Worm (Caenorhabditis elegans): ENCODE results near the gene B0285.3.

B0285.3 gene

ce11 chrIII:4313061-4313962, 29.8 kb downstream of the B0285.3 start, which contains the start of the genes evl-14 and dcn-1 (continued):
- TF ChIP-seq nhr-28 (tag; optimal IDR thresholded peaks at IDR 0.05) (peak; percentile 69), fkh-10 (GFP tag; optimal IDR thresholded peaks at IDR 0.05) (peak; percentile 3), arid-1 (GFP tag; conservative IDR thresholded peaks at IDR 0.05) (no peak), ceh-28 (tag; optimal IDR thresholded peaks at IDR 0.05) (peak; percentile 3), dpl-1 (GFP tag; optimal IDR thresholded peaks at IDR 0.05) (peak; percentile 75), jun-1 (tag; optimal IDR thresholded peaks at IDR 0.05) (no peak), gei-8 (GFP tag; optimal IDR thresholded peaks at IDR 0.05) (no peak), lin-15B (tag; optimal IDR thresholded peaks at IDR 0.05) (no peak), nhr-10 (tag; optimal IDR thresholded peaks at IDR 0.05) (no peak), lsy-2 (tag; optimal IDR thresholded peaks at IDR 0.05) (peak; percentile 12 to 92), lin-1 (GFP tag; IDR thresholded peaks at IDR 0.05) (no peak)

ce11 chrIII:4309303-4309702, 33.8 kb downstream of the B0285.3 start:
- TF ChIP-seq nhr-6 (tag; optimal IDR thresholded peaks at IDR 0.05) = no peak
- TF ChIP-seq aha-1 (tag) = peak; percentile 92

DNA sequence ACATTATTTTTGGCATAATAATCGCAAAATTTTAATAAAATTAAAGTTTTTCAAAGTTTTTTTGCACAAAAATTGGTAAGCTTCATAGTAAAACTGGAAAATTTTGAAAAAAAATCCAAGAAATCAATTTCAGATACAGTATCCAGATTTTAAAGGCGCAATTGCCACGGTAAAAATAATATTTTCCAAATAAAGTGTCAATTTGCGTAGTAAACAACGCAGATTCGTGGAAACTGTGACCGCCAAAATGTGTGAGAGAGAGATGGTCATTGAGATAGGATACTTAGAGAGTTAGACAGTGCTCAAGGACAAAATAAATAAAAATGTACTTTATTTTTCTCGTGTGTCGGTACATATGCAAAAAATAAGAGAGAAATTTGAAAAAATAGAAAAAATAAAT, 40.4 kb downstream of the B0285.3 start:
- TF ChIP-seq madf-5 (GFP tag; IDR thresholded peaks at IDR 0.05) (no peak), daf-16 (GFP tag; optimal IDR thresholded peaks at IDR 0.05) (no peak), daf-16 (tag; optimal IDR thresholded peaks at IDR 0.05) (peak; percentile 55), unc-62 (GFP tag; optimal IDR thresholded peaks at IDR 0.05 in 1 of 2) (no peak), unc-62 (tag; optimal IDR thresholded peaks at IDR 0.05) (no peak)

DNA sequence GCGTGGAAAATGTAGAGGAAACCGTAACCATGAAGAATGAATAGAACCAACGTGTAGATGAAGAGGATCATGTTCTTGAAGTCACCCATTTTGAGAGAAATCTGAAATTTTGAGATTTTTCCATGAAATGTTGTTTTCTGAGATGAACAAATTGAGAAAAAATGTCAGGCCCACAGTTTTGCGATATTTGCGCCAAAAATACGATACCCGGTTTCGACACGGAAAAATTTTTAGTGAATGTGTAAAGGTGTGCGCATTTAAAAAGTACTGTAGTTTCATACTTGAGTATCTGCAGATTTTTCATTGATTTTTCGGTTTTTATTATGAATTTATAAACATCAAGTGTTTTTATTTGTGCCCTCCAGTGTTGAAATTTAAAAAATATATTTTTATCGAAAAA, 40.8 kb downstream of the B0285.3 start, which contains the start of gene R10E4.9:
Gene R10E4.9 (minus strand): TSS at position 101 of the 400 bp plus-strand sequence.
- TF ChIP-seq hlh-11 (tag; optimal IDR thresholded peaks at IDR 0.05) (no peak), lsy-2 (tag; optimal IDR thresholded peaks at IDR 0.05) (no peak), dpl-1 (GFP tag; optimal IDR thresholded peaks at IDR 0.05) (no peak), lin-29 (GFP tag; IDR thresholded peaks at IDR 0.05) (no peak), nhr-28 (tag; optimal IDR thresholded peaks at IDR 0.05) (no peak), nhr-11 (tag; optimal IDR thresholded peaks at IDR 0.05) (no peak), Y105C5A.15 (GFP tag; IDR thresholded peaks at IDR 0.05) (no peak), jun-1 (tag; optimal IDR thresholded peaks at IDR 0.05) (no peak), daf-12 (tag; optimal IDR thresholded peaks at IDR 0.05) (no peak), dmd-6 (GFP tag; IDR thresholded peaks at IDR 0.05) (no peak), nhr-41 (GFP tag; IDR thresholded peaks at IDR 0.05) (no peak), nhr-48 (tag; optimal IDR thresholded peaks at IDR 0.05) (no peak), lir-3 (tag; optimal IDR thresholded peaks at IDR 0.05) (no peak), attf-4 (tag; optimal IDR thresholded peaks at IDR 0.05) (no peak), egl-43 (GFP tag; IDR thresholded peaks at IDR 0.05) (no peak), nhr-6 (tag; optimal IDR thresholded peaks at IDR 0.05) (no peak), ctbp-1 (GFP tag; IDR thresholded peaks at IDR 0.05) (no peak), ama-1 (optimal IDR thresholded peaks at IDR 0.05) (no peak), nhr-10 (tag; optimal IDR thresholded peaks at IDR 0.05) (no peak), unc-39 (tag; optimal IDR thresholded peaks at IDR 0.05) (no peak)

DNA sequence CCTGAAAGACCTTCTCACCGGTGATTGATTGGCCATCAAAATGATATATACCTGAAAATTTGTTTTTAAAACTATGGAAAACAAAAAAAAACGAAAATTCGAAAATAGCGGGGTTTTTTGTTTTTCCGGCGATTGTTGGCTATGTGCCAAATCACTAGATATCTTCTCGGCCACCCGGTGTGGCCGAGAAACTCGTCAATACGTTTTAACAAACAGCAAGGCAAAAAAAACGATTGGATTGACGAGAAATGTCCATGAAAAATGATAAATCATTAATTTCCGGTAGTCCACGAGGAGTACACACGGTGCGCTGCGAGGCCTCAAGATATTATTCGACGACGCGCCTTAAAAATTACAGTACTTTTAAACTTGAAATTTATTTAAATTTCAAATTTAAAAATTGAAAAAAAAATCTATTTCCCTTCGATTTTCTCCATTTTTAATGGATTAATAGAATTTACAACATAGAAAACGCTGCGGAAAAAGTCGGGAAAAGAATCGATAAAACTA, 42.1 kb downstream of the B0285.3 start, which contains the start of gene R10E4.11:
Gene R10E4.11 (minus strand): TSS at position 51 of the 510 bp plus-strand sequence.
- TF ChIP-seq zfp-2 (tag; optimal IDR thresholded peaks at IDR 0.05) = no peak
- no peak for TF ChIP-seq unc-62 (GFP tag; optimal IDR thresholded peaks at IDR 0.05 in 1 of 2)
- TF ChIP-seq unc-62 (tag; optimal IDR thresholded peaks at IDR 0.05) = no peak
- TF ChIP-seq ztf-11 (tag; optimal IDR thresholded peaks at IDR 0.05) = no peak
- no peak for TF ChIP-seq gei-8 (GFP tag; optimal IDR thresholded peaks at IDR 0.05)
- TF ChIP-seq daf-16 (GFP tag; optimal IDR thresholded peaks at IDR 0.05) = peak in 1 of 2 experiments; percentile 30
- peak; percentile 23 for TF ChIP-seq daf-16 (tag; optimal IDR thresholded peaks at IDR 0.05)
- TF ChIP-seq lsy-2 (tag; optimal IDR thresholded peaks at IDR 0.05) = peak in 1 of 2 experiments; percentile 28

Data from whole organism, L4 larva.